Fruit fly (Drosophila melanogaster): Measurements from ENCODE around the gene CG6790.

CG6790 gene

dm6 chr3R:11618879-11619278, 40.3 kb upstream of the CG6790 start:
- TF ChIP-seq OdsH (GFP tag; optimal IDR thresholded peaks at IDR 0.05) (no peak), Myc (optimal IDR thresholded peaks at IDR 0.05) (no peak), Jra (GFP tag; optimal IDR thresholded peaks at IDR 0.05) (no peak), foxo (GFP tag; optimal IDR thresholded peaks at IDR 0.05) (no peak), psq (GFP tag; optimal IDR thresholded peaks at IDR 0.05) (no peak), Dif (GFP tag; optimal IDR thresholded peaks at IDR 0.05; ENCODE audit: partially characterized antibody) (no peak), HLH106 (tag; optimal IDR thresholded peaks at IDR 0.05) (no peak), Sp1 (GFP tag; optimal IDR thresholded peaks at IDR 0.05) (no peak), brk (GFP tag; optimal IDR thresholded peaks at IDR 0.05) (no peak), Mio (GFP tag; optimal IDR thresholded peaks at IDR 0.05) (no peak), tai (GFP tag; optimal IDR thresholded peaks at IDR 0.05) (no peak), Hr83 (GFP tag; optimal IDR thresholded peaks at IDR 0.05; ENCODE audit: poor library complexity, severe bottlenecking) (no peak), pan (optimal IDR thresholded peaks at IDR 0.05) (no peak), Rel (GFP tag; optimal IDR thresholded peaks at IDR 0.05) (no peak), Rel (tag; optimal IDR thresholded peaks at IDR 0.05) (no peak), rgr (GFP tag; optimal IDR thresholded peaks at IDR 0.05) (no peak), GATAd (GFP tag; optimal IDR thresholded peaks at IDR 0.05) (no peak), dl (GFP tag; optimal IDR thresholded peaks at IDR 0.05; ENCODE audit: insufficient read depth in 1 of 2, partially characterized antibody in 2 of 2) (no peak), lola (GFP tag; optimal IDR thresholded peaks at IDR 0.05) (no peak)

dm6 chr3R:11617849-11618248, 39.3 kb upstream of the CG6790 start:
- TF ChIP-seq dmrt93B (GFP tag; optimal IDR thresholded peaks at IDR 0.05), result no peak
- TF ChIP-seq br (GFP tag; optimal IDR thresholded peaks at IDR 0.05), result no peak
- TF ChIP-seq Vsx2 (GFP tag; optimal IDR thresholded peaks at IDR 0.05; ENCODE audit: partially characterized antibody), result no peak
- TF ChIP-seq CrebA (GFP tag; optimal IDR thresholded peaks at IDR 0.05; ENCODE audit: borderline replicate concordance), result no peak
- no peak for TF ChIP-seq dl (GFP tag; optimal IDR thresholded peaks at IDR 0.05; ENCODE audit: insufficient read depth in 1 of 2, partially characterized antibody in 2 of 2)
- no peak for TF ChIP-seq h (GFP tag; optimal IDR thresholded peaks at IDR 0.05)
- TF ChIP-seq sv (GFP tag; optimal IDR thresholded peaks at IDR 0.05), result no peak
- TF ChIP-seq dsf (GFP tag; optimal IDR thresholded peaks at IDR 0.05; ENCODE audit: borderline replicate concordance), result no peak
- TF ChIP-seq sage (GFP tag; optimal IDR thresholded peaks at IDR 0.05), result no peak
- TF ChIP-seq Rel (GFP tag; optimal IDR thresholded peaks at IDR 0.05), result no peak
- no peak for TF ChIP-seq Rel (tag; optimal IDR thresholded peaks at IDR 0.05)
- no peak for TF ChIP-seq Sp1 (GFP tag; optimal IDR thresholded peaks at IDR 0.05)
- no peak for TF ChIP-seq brk (GFP tag; optimal IDR thresholded peaks at IDR 0.05)
- TF ChIP-seq HLH106 (tag; optimal IDR thresholded peaks at IDR 0.05), result no peak
- no peak for TF ChIP-seq CG32264 (GFP tag; optimal IDR thresholded peaks at IDR 0.05)
- TF ChIP-seq CG9705 (GFP tag; optimal IDR thresholded peaks at IDR 0.05), result no peak
- TF ChIP-seq Myc (optimal IDR thresholded peaks at IDR 0.05), result no peak
- TF ChIP-seq Dif (GFP tag; optimal IDR thresholded peaks at IDR 0.05; ENCODE audit: partially characterized antibody), result no peak

- TF ChIP-seq Vsx2 (GFP tag; optimal IDR thresholded peaks at IDR 0.05; ENCODE audit: partially characterized antibody) (no peak), GATAd (GFP tag; optimal IDR thresholded peaks at IDR 0.05) (no peak), Rel (GFP tag; optimal IDR thresholded peaks at IDR 0.05) (no peak), Rel (tag; optimal IDR thresholded peaks at IDR 0.05) (no peak), Hr83 (GFP tag; optimal IDR thresholded peaks at IDR 0.05; ENCODE audit: poor library complexity, severe bottlenecking) (no peak), lola (GFP tag; optimal IDR thresholded peaks at IDR 0.05) (no peak), dl (GFP tag; optimal IDR thresholded peaks at IDR 0.05; ENCODE audit: insufficient read depth in 1 of 2, partially characterized antibody in 2 of 2) (no peak), Abd-B (GFP tag; optimal IDR thresholded peaks at IDR 0.05) (no peak), Hr78 (GFP tag; optimal IDR thresholded peaks at IDR 0.05) (no peak), Jra (GFP tag; optimal IDR thresholded peaks at IDR 0.05) (no peak)
Observed at dm6 chr3R:11617363-11617762, 38.8 kb upstream of the CG6790 start.

- TF ChIP-seq OdsH (GFP tag; optimal IDR thresholded peaks at IDR 0.05), result no peak
- TF ChIP-seq Hr78 (GFP tag; optimal IDR thresholded peaks at IDR 0.05), result no peak
- TF ChIP-seq Vsx2 (GFP tag; optimal IDR thresholded peaks at IDR 0.05; ENCODE audit: partially characterized antibody), result no peak
- TF ChIP-seq Sp1 (GFP tag; optimal IDR thresholded peaks at IDR 0.05), result no peak
- no peak for TF ChIP-seq CG9705 (GFP tag; optimal IDR thresholded peaks at IDR 0.05)
- no peak for TF ChIP-seq h (GFP tag; optimal IDR thresholded peaks at IDR 0.05)
- no peak for TF ChIP-seq ey (GFP tag; optimal IDR thresholded peaks at IDR 0.05)
Observed at dm6 chr3R:11616219-11616618, 37.7 kb upstream of the CG6790 start.

Data from whole organism, wandering third instar larva.